Comparison of ENCODE assay signal across 2 worm cellular contexts in the genomic region with DNA sequence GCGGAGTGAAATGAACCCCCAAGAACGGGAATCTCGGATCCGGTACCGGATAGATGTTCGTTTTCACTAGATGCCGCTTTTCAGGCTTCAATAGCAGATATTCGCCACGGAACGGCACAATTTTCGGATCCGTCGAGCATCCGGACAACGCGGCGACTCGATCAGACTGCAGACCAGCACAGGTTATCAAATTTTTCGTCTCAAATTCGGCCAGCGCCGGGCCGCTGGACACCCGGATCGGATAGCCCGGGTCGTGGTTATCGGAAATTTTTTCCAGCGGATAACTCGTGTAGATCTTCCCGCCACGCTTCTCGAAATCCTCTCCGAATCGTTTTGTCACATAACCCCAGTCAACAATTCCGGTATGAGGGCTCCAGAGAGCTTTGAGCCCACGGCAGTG.
TF ChIP-seq lines count a peak whose summit lies in the region.

No protein-coding gene starts in this region.

TF ChIP-seq in whole organism, L4 larva, 104 proteins besides CTCF, POLR2A, EP300 and RAD21:
- TF ChIP-seq sdz-12 (GFP tag; optimal IDR thresholded peaks at IDR 0.05; lab: Kevin White, UChicago) (no peak), nhr-42 (GFP tag; IDR thresholded peaks at IDR 0.05; lab: Robert Waterston, UW) (no peak), set-16 (GFP tag; IDR thresholded peaks at IDR 0.05; lab: Robert Waterston, UW) (peak; percentile 59)

TF ChIP-seq in whole organism, young adult, 124 proteins besides CTCF, POLR2A, EP300 and RAD21:
- TF ChIP-seq F39B2.1 (GFP tag; IDR thresholded peaks at IDR 0.05; lab: Robert Waterston, UW) = no peak
- no peak for TF ChIP-seq ztf-22 (GFP tag; optimal IDR thresholded peaks at IDR 0.05; lab: Kevin White, UChicago)
- no peak for TF ChIP-seq lag-1 (GFP tag; IDR thresholded peaks at IDR 0.05; lab: Robert Waterston, UW)
- TF ChIP-seq zfh-2 (GFP tag; conservative IDR thresholded peaks at IDR 0.05; lab: Robert Waterston, UW) = peak; percentile 63
- TF ChIP-seq pha-4 (tag; optimal IDR thresholded peaks at IDR 0.05; lab: Kevin White, UChicago) = no peak
- no peak for TF ChIP-seq snpc-4 (GFP tag; optimal IDR thresholded peaks at IDR 0.05; lab: Kevin White, UChicago)
- TF ChIP-seq snpc-4 (tag; optimal IDR thresholded peaks at IDR 0.05; lab: Kevin White, UChicago) = no peak
- no peak for TF ChIP-seq ceh-27 (GFP tag; optimal IDR thresholded peaks at IDR 0.05; lab: Kevin White, UChicago)
TF ChIP-seq in whole organism, young adult: peak in this region for 1.
